Worm (Caenorhabditis elegans) whole organism, early embryonic: ENCODE measurements around the gene F59B2.3.

Experiments used
- B0310.2 ChIP-seq: sonication (generic microtip); optimal IDR thresholded peaks from 2 replicates; lab custom pipeline; 2016; ENCODE audit warnings: mild to moderate bottlenecking, missing genetic modification characterization, missing compliant biosample characterization
- F13C5.2 ChIP-seq: sonication (generic microtip); optimal IDR thresholded peaks from 2 replicates; lab custom pipeline; 2017; ENCODE audit warnings: mild to moderate bottlenecking, missing genetic modification characterization, inconsistent platforms, missing compliant biosample characterization
- aly-1 ChIP-seq: sonication (generic microtip); optimal IDR thresholded peaks from 2 replicates; lab custom pipeline; 2016; ENCODE audit warnings: missing genetic modification characterization, missing compliant biosample characterization
- ama-1 ChIP-seq: fragments of 150-350 bp; optimal IDR thresholded peaks from 2 replicates; lab custom pipeline; 2014
- ceh-13 ChIP-seq: fragments of 200-800 bp; sonication (Bioruptor generic); optimal IDR thresholded peaks from 2 replicates; lab custom pipeline; 2018; ENCODE audit warnings: mild to moderate bottlenecking, missing genetic modification characterization, missing compliant biosample characterization
- ceh-36 ChIP-seq: sonication (generic microtip); optimal IDR thresholded peaks from 2 replicates; lab custom pipeline; 2016; ENCODE audit warnings: missing genetic modification characterization, inconsistent platforms, missing compliant biosample characterization
- ets-7 ChIP-seq: sonication (generic microtip); optimal IDR thresholded peaks from 2 replicates; lab custom pipeline; 2016; ENCODE audit warnings: missing genotype, missing genetic modification characterization, missing compliant biosample characterization
- hmbx-1 ChIP-seq: sonication (generic microtip); optimal IDR thresholded peaks from 2 replicates; lab custom pipeline; 2016; ENCODE audit warnings: mild to moderate bottlenecking, missing genetic modification characterization, missing compliant biosample characterization
- hnd-1 ChIP-seq: sonication (generic microtip); optimal IDR thresholded peaks from 2 replicates; lab custom pipeline; 2016; ENCODE audit warnings: missing genetic modification characterization, missing compliant biosample characterization
- pes-1 ChIP-seq: fragments of 200-800 bp; sonication (Bioruptor generic); IDR thresholded peaks from 2 replicates; pipeline ENCODE4 v1.3.6; 2022; ENCODE audit warnings: missing genetic modification reagents, missing genetic modification characterization, missing compliant biosample characterization
- sea-1 ChIP-seq: fragments of 200-800 bp; sonication (Bioruptor generic); conservative IDR thresholded peaks from 2 replicates; pipeline ENCODE4 v1.3.6; 2022; ENCODE audit warnings: missing genetic modification characterization, missing compliant biosample characterization
- tbx-11 ChIP-seq: fragments of 200-800 bp; sonication (Bioruptor generic); IDR thresholded peaks from 2 replicates; pipeline ENCODE4 v1.3.6; 2022; ENCODE audit warnings: missing genetic modification characterization, missing compliant biosample characterization
- tbx-37 ChIP-seq: fragments of 200-800 bp; sonication (Bioruptor generic); conservative IDR thresholded peaks from 2 replicates; pipeline ENCODE4 v1.3.6; 2022; ENCODE audit warnings: missing genetic modification reagents, missing genetic modification characterization, missing compliant biosample characterization
- tra-4 ChIP-seq: sonication (generic microtip); optimal IDR thresholded peaks from 2 replicates; lab custom pipeline; 2017; ENCODE audit warnings: missing genetic modification characterization, missing compliant biosample characterization

DNA sequence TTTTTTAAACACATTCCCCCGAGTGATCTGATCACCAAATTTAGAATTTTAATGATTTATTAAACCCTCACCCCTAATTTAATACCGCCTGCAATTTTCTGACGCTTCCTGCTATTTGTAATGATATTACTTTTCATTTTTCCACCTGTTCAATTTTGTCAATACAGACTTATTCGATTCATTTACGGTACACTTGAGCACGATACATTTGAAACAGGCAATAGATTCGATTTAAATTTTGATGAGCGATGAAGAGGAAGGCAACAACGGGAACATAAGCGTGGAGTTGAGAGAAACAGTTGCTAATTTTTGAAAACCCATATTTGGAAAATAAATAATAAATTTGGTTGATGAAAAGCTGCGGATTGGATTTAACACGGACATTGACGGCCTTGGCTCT, 5.1 kb upstream of the F59B2.3 start:
- TF ChIP-seq sea-1 (GFP tag; lab: Robert Waterston, UW), result no peak
- TF ChIP-seq B0310.2, result no peak
- TF ChIP-seq tbx-11, result no peak
- TF ChIP-seq ama-1 (lab: Kevin White, UChicago), result no peak
- no peak for TF ChIP-seq ceh-13 (GFP tag; lab: Kevin White, UChicago)
- TF ChIP-seq tra-4, result no peak
- TF ChIP-seq hnd-1 (tag; lab: Kevin White, UChicago), result no peak
- TF ChIP-seq F13C5.2 (tag; lab: Kevin White, UChicago), result no peak
- no peak for TF ChIP-seq tbx-37 (GFP tag; lab: Robert Waterston, UW)
- no peak for TF ChIP-seq ets-7
- no peak for TF ChIP-seq aly-1
- TF ChIP-seq ceh-36 (tag; lab: Kevin White, UChicago), result no peak
- no peak for TF ChIP-seq pes-1 (GFP tag; lab: Robert Waterston, UW)
- no peak for TF ChIP-seq hmbx-1
